Worm (Caenorhabditis elegans) whole organism, mixed stage, embryonic: Measurements from ENCODE around the gene K08F9.1.
"Not testable (repeated sequence)": the region's sequence is repeated elsewhere in the genome, so short reads cannot be mapped to it uniquely, and the experiment has no call there.

Experiments used
- M03D4.4 ChIP-seq: sonication (generic microtip); optimal IDR thresholded peaks from 2 replicates; lab custom pipeline; 2017; ENCODE audit warnings: mild to moderate bottlenecking, missing genetic modification characterization, missing compliant biosample characterization
- bed-3 ChIP-seq: fragments of 200-800 bp; sonication (Bioruptor generic); optimal IDR thresholded peaks from 3 replicates; lab custom pipeline; 2018; ENCODE audit warnings: mild to moderate bottlenecking, missing genetic modification characterization, moderate library complexity, missing compliant biosample characterization
- blmp-1 ChIP-seq: fragments of 150-350 bp; optimal IDR thresholded peaks from 2 replicates; lab custom pipeline; 2014; ENCODE audit warnings: missing biosample characterization, missing genetic modification characterization
- ces-1 ChIP-seq: fragments of 150-350 bp; optimal IDR thresholded peaks from 2 replicates; lab custom pipeline; 2014; ENCODE audit warnings: missing biosample characterization, missing genetic modification reagents, missing genetic modification characterization
- cnd-1 ChIP-seq: fragments of 200-800 bp; sonication (Bioruptor generic); optimal IDR thresholded peaks from 2 replicates; lab custom pipeline; 2018; ENCODE audit warnings: mild to moderate bottlenecking, missing genetic modification characterization, missing compliant biosample characterization
- drap-1 ChIP-seq: fragments of 200-800 bp; sonication (Bioruptor generic); optimal IDR thresholded peaks from 3 replicates; lab custom pipeline; 2018; ENCODE audit warnings: mild to moderate bottlenecking, missing genetic modification characterization, missing compliant biosample characterization
- elt-1 ChIP-seq: sonication (generic microtip); optimal IDR thresholded peaks from 2 replicates; lab custom pipeline; 2017; ENCODE audit warnings: missing genetic modification characterization, mild to moderate bottlenecking, missing compliant biosample characterization, antibody characterized with exemption, moderate library complexity, borderline replicate concordance; ENCODE audit not compliant: insufficient read depth
- elt-3 ChIP-seq: fragments of 150-350 bp; optimal IDR thresholded peaks from 2 replicates; lab custom pipeline; 2014; ENCODE audit warnings: missing biosample characterization, missing genetic modification characterization
- flh-1 ChIP-seq: fragments of 200-800 bp; sonication (Bioruptor generic); optimal IDR thresholded peaks from 2 replicates; lab custom pipeline; 2018; ENCODE audit warnings: mild to moderate bottlenecking, missing genetic modification characterization, moderate library complexity, missing compliant biosample characterization
- ham-2 ChIP-seq: fragments of 200-800 bp; sonication (Bioruptor generic); optimal IDR thresholded peaks from 2 replicates; lab custom pipeline; 2018; ENCODE audit warnings: mild to moderate bottlenecking, missing genetic modification characterization, missing compliant biosample characterization
- hlh-1 ChIP-seq: fragments of 150-350 bp; optimal IDR thresholded peaks from 2 replicates; lab custom pipeline; 2014; ENCODE audit warnings: missing biosample characterization, missing genetic modification reagents, missing genetic modification characterization
- lin-13 ChIP-seq: fragments of 150-350 bp; optimal IDR thresholded peaks from 2 replicates; lab custom pipeline; 2014; ENCODE audit warnings: missing biosample characterization, missing genetic modification characterization
- lin-32 ChIP-seq: fragments of 200-800 bp; sonication (Bioruptor generic); optimal IDR thresholded peaks from 2 replicates; lab custom pipeline; 2018; ENCODE audit warnings: mild to moderate bottlenecking, missing genetic modification characterization, missing compliant biosample characterization
- lsy-2 ChIP-seq: fragments of 150-350 bp; optimal IDR thresholded peaks from 2 replicates; lab custom pipeline; 2014; ENCODE audit warnings: missing biosample characterization, missing genetic modification characterization
- mep-1 ChIP-seq: fragments of 150-350 bp; optimal IDR thresholded peaks from 2 replicates; lab custom pipeline; 2017; ENCODE audit warnings: missing biosample characterization, missing genetic modification reagents, missing genetic modification characterization, inconsistent platforms
- mls-2 ChIP-seq: sonication (generic microtip); optimal IDR thresholded peaks from 2 replicates; lab custom pipeline; 2016; ENCODE audit warnings: mild to moderate bottlenecking, missing genetic modification characterization, moderate library complexity, missing compliant biosample characterization
- nhr-12 ChIP-seq: fragments of 150-350 bp; optimal IDR thresholded peaks from 2 replicates; lab custom pipeline; 2014; ENCODE audit warnings: missing biosample characterization, missing genetic modification characterization
- nhr-2 ChIP-seq: fragments of 150-350 bp; optimal IDR thresholded peaks from 2 replicates; lab custom pipeline; 2014; ENCODE audit warnings: missing biosample characterization, missing genetic modification characterization
- nhr-237 ChIP-seq: fragments of 150-350 bp; optimal IDR thresholded peaks from 2 replicates; lab custom pipeline; 2014; ENCODE audit warnings: missing biosample characterization, missing genetic modification characterization
- nhr-28 ChIP-seq: fragments of 150-350 bp; optimal IDR thresholded peaks from 2 replicates; lab custom pipeline; 2014; ENCODE audit warnings: missing biosample characterization, missing genetic modification characterization
- nhr-76 ChIP-seq: sonication (generic microtip); optimal IDR thresholded peaks from 2 replicates; lab custom pipeline; 2017; ENCODE audit warnings: missing biosample characterization, missing genetic modification characterization
- pha-4 ChIP-seq: fragments of 150-350 bp; optimal IDR thresholded peaks from 2 replicates; lab custom pipeline; 2018; ENCODE audit warnings: missing biosample characterization, missing genetic modification reagents, missing genetic modification characterization
- sem-2 ChIP-seq: fragments of 200-800 bp; sonication (Bioruptor generic); optimal IDR thresholded peaks from 2 replicates; lab custom pipeline; 2018; ENCODE audit warnings: mild to moderate bottlenecking, missing genetic modification characterization, missing compliant biosample characterization
- snpc-4 ChIP-seq: fragments of 150-350 bp; optimal IDR thresholded peaks from 2 replicates; lab custom pipeline; 2014; ENCODE audit warnings: missing biosample characterization, missing genetic modification characterization
- sptf-1 ChIP-seq: sonication (generic microtip); optimal IDR thresholded peaks from 2 replicates; lab custom pipeline; 2017; ENCODE audit warnings: mild to moderate bottlenecking, missing genetic modification characterization, moderate library complexity, missing compliant biosample characterization
- tbx-8 ChIP-seq: fragments of 200-800 bp; sonication (Bioruptor generic); optimal IDR thresholded peaks from 2 replicates; lab custom pipeline; 2018; ENCODE audit warnings: mild to moderate bottlenecking, missing genetic modification characterization, moderate library complexity, missing compliant biosample characterization
- unc-120 ChIP-seq: sonication (generic microtip); optimal IDR thresholded peaks from 2 replicates; lab custom pipeline; 2017; ENCODE audit warnings: missing genetic modification characterization, missing compliant biosample characterization; ENCODE audit not compliant: poor library complexity, severe bottlenecking
- unc-39 ChIP-seq: fragments of 150-350 bp; optimal IDR thresholded peaks from 2 replicates; lab custom pipeline; 2014; ENCODE audit warnings: missing biosample characterization, missing genetic modification characterization
- unc-62 ChIP-seq: fragments of 150-350 bp; optimal IDR thresholded peaks from 2 replicates; lab custom pipeline; 2014; ENCODE audit warnings: missing biosample characterization, missing genetic modification reagents, missing genetic modification characterization
- zip-8 ChIP-seq: fragments of 150-350 bp; optimal IDR thresholded peaks from 2 replicates; lab custom pipeline; 2014; ENCODE audit warnings: missing biosample characterization, missing genetic modification characterization
- ztf-11 ChIP-seq: fragments of 150-350 bp; optimal IDR thresholded peaks from 2 replicates; lab custom pipeline; 2014; ENCODE audit warnings: missing biosample characterization, missing genetic modification characterization

The K08F9.1 gene

DNA sequence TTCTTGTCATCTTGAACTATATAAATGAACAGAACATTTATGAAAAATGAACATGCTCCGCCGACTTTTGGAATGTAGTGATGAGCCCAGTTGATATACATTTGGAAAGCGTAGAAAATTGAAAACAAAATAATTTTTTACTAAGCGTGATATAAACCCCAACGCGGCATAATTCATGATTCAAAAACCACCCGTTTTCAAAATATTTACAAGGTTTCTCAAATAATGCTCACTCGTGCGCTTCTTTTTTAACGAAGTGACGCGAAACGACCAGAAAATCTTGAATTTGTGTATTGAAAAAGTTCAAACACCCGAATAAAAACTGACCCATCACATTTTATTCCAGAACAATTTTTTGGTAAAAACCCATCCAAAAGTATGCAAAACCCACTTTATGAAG lies 15.8 kb downstream of the K08F9.1 start, which contains the start of gene srj-27:
Gene srj-27, minus strand, starts transcription at position 101 of the 400 bp plus-strand sequence.
- TF ChIP-seq lsy-2 (no peak), sptf-1 (tag; lab: Kevin White, UChicago) (no peak), mep-1 (no peak), drap-1 (GFP tag; lab: Kevin White, UChicago) (no peak), nhr-237 (no peak), unc-39 (tag; lab: Kevin White, UChicago) (no peak), bed-3 (GFP tag; lab: Kevin White, UChicago) (no peak), mls-2 (no peak), sem-2 (GFP tag; lab: Kevin White, UChicago) (no peak), lin-13 (no peak), tbx-8 (GFP tag; lab: Kevin White, UChicago) (no peak), nhr-12 (tag; lab: Kevin White, UChicago) (no peak), nhr-2 (tag; lab: Kevin White, UChicago) (no peak), pha-4 (tag; lab: Kevin White, UChicago) (no peak), ztf-11 (tag; lab: Kevin White, UChicago) (no peak)

DNA sequence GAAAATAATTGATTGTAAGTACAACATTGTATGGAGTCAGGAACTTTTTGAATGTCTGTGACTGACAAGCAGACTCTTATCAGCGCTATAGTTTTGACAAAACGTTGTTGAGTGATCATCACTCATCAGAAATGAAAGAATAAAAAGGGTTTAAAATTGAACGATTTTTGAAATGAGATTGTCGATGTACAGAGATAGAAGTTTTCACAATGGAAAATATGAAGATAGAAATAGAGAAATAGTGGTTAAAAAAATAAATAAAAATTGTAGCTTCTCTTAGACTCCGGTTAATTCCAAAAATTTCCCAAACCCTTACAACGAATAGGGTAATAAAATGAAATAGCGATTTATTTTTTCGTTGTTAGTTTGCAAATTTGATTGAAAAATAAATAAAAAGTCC lies 18.0 kb downstream of the K08F9.1 start, which contains the start of gene ugt-30:
Gene ugt-30, minus strand, starts transcription at position 101 of the 400 bp plus-strand sequence.
- TF ChIP-seq zip-8; nhr-28 (tag; lab: Kevin White, UChicago); nhr-237: not testable (repeated sequence)

DNA sequence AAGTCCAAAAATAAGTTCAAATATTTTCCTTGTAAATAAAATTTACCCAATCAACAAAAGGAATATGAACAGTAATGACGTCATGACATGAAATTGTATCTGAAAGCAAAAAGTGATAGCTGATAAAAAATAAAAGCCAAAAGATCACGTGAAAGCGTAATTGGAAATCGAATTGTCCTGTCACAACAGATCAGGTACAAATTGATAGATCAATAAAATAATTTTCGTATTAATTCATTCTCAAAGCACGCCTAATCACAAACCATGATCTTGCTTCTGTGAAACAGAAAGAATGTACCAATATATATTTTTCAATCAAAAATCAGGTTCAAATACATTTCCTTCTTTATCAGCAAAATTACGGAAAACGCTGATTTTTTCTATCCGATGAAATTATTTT lies 23.7 kb downstream of the K08F9.1 start, which contains the start of gene flor-1:
Gene flor-1, minus strand, starts transcription at position 101 of the 400 bp plus-strand sequence.
- TF ChIP-seq mep-1 (no peak), ces-1 (GFP tag; lab: Kevin White, UChicago) (no peak), lin-32 (GFP tag; lab: Kevin White, UChicago) (no peak), drap-1 (GFP tag; lab: Kevin White, UChicago) (no peak), blmp-1 (tag; lab: Kevin White, UChicago) (no peak), ham-2 (GFP tag; lab: Kevin White, UChicago) (no peak), M03D4.4 (tag; lab: Kevin White, UChicago) (no peak), hlh-1 (tag; lab: Kevin White, UChicago) (no peak), sem-2 (GFP tag; lab: Kevin White, UChicago) (no peak), sptf-1 (tag; lab: Kevin White, UChicago) (no peak), flh-1 (GFP tag; lab: Kevin White, UChicago) (no peak), elt-1 (tag; lab: Kevin White, UChicago) (no peak), nhr-28 (tag; lab: Kevin White, UChicago) (no peak), cnd-1 (no peak)

DNA sequence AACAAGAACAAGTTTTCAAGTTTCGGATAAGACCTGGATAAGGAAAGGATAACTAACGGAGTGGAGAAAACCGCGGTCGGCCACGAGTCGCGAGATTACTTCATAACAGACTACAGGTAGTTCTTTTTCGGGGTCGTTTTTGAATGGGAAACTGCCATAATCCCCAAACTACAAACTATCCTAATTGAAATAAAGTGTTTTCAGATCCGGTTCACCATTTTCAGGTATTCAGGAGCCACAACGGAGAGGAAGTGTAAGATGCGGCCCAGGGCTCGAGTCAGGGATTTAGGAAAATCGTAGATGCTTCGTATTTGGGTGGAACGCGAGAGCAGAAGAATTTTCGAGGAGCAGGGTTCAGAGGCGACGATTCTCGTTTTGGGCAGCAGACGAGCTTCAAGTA lies 27.2 kb downstream of the K08F9.1 start, which contains the start of gene T01G5.8:
Gene T01G5.8, plus strand, starts transcription at position 301 of the 400 bp plus-strand sequence.
- not testable (repeated sequence) for TF ChIP-seq snpc-4 (tag; lab: Kevin White, UChicago); drap-1 (GFP tag; lab: Kevin White, UChicago); unc-120 (tag; lab: Kevin White, UChicago)
- TF ChIP-seq, all 35 proteins: peak for 0; not testable (repeated sequence) for 35

DNA sequence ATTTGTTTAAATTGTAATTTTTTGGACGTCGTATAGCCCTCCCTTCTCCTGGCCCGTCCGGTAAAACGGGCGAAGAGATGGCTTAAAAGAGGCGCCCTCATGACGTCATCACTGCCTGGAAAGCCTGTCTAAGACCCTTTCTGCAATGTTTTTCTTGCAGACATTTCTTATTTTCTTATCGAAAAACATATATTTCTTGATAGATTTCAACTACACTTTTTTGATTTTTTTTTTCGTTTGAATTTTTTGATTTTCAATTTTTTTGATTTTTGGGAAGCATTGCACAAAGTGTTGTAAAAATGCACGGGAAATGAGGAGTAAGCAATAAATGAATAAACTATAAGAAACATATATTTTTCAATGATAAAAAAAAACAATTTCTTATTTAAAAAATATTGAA lies 29.2 kb downstream of the K08F9.1 start, which contains the start of gene T01G5.6:
Gene T01G5.6, minus strand, starts transcription at position 101 of the 400 bp plus-strand sequence.
- TF ChIP-seq cnd-1 (no peak), M03D4.4 (tag; lab: Kevin White, UChicago) (no peak), nhr-76 (no peak), nhr-237 (no peak), mep-1 (no peak), snpc-4 (tag; lab: Kevin White, UChicago) (no peak), tbx-8 (GFP tag; lab: Kevin White, UChicago) (no peak), mls-2 (no peak), hlh-1 (tag; lab: Kevin White, UChicago) (no peak), lin-32 (GFP tag; lab: Kevin White, UChicago) (no peak), elt-3 (tag; lab: Kevin White, UChicago) (no peak), unc-62 (no peak), drap-1 (GFP tag; lab: Kevin White, UChicago) (no peak)
